Fruit fly (Drosophila melanogaster) whole organism, embryonic: ENCODE results near the gene Ilp7.

Experiments
- Atf6 ChIP-seq: fragments of 200-800 bp; sonication (Bioruptor generic); IDR thresholded peaks from 2 replicates; pipeline ENCODE4 v1.3.6; 2022; ENCODE audit warnings: missing biosample characterization, missing genetic modification characterization
- Blimp-1 ChIP-seq: fragments of 200-800 bp; sonication (Bioruptor generic); optimal IDR thresholded peaks from 3 replicates; lab custom pipeline; 2018; ENCODE audit warnings: missing biosample characterization, missing genetic modification characterization, mild to moderate bottlenecking, moderate library complexity, missing genetic modification reagents
- CG10565 ChIP-seq: fragments of 200-800 bp; sonication (Bioruptor generic); optimal IDR thresholded peaks from 3 replicates; lab custom pipeline; 2016; ENCODE audit warnings: missing biosample characterization, mild to moderate bottlenecking, missing genetic modification characterization
- CG10979 ChIP-seq: fragments of 200-800 bp; sonication (Bioruptor generic); optimal IDR thresholded peaks from 2 replicates; lab custom pipeline; 2018; ENCODE audit warnings: missing biosample characterization, mild to moderate bottlenecking, missing genetic modification characterization, moderate library complexity
- CG11504 ChIP-seq: fragments of 200-800 bp; sonication (Bioruptor generic); optimal IDR thresholded peaks from 3 replicates; lab custom pipeline; 2019; ENCODE audit warnings: missing biosample characterization, mild to moderate bottlenecking, missing genetic modification characterization, moderate library complexity
- CG14710 ChIP-seq: fragments of 200-800 bp; sonication (Bioruptor generic); optimal IDR thresholded peaks from 3 replicates; lab custom pipeline; 2019; ENCODE audit warnings: missing biosample characterization, mild to moderate bottlenecking, missing genetic modification characterization, moderate library complexity
- CG1603 ChIP-seq: fragments of 200-800 bp; sonication (Bioruptor generic); optimal IDR thresholded peaks from 2 replicates; lab custom pipeline; 2019; ENCODE audit warnings: missing biosample characterization, mild to moderate bottlenecking, missing genetic modification characterization, moderate library complexity
- CG17359 ChIP-seq: fragments of 200-800 bp; sonication (Bioruptor generic); optimal IDR thresholded peaks from 3 replicates; lab custom pipeline; 2018; ENCODE audit warnings: missing biosample characterization, mild to moderate bottlenecking, missing genetic modification characterization, moderate library complexity
- CG18262 ChIP-seq: fragments of 200-800 bp; optimal IDR thresholded peaks from 3 replicates; lab custom pipeline; 2019; ENCODE audit warnings: missing biosample characterization, mild to moderate bottlenecking, missing genetic modification characterization, moderate library complexity
- CG2712 ChIP-seq: fragments of 200-800 bp; optimal IDR thresholded peaks from 3 replicates; lab custom pipeline; 2019; ENCODE audit warnings: missing biosample characterization, mild to moderate bottlenecking, missing genetic modification characterization, moderate library complexity
- CG31441 ChIP-seq: fragments of 200-800 bp; sonication (Bioruptor generic); IDR thresholded peaks from 2 replicates; pipeline ENCODE4 v1.3.6; 2022; ENCODE audit warnings: missing biosample characterization, missing genetic modification characterization
- CG4282 ChIP-seq: fragments of 200-800 bp; sonication (Bioruptor generic); optimal IDR thresholded peaks from 2 replicates; lab custom pipeline; 2016; ENCODE audit warnings: missing biosample characterization, missing genetic modification characterization
- Chrac-16 ChIP-seq: fragments of 200-800 bp; sonication (Bioruptor generic); optimal IDR thresholded peaks from 3 replicates; lab custom pipeline; 2016; ENCODE audit warnings: missing biosample characterization, missing genetic modification characterization
- CoRest ChIP-seq: fragments of 200-800 bp; sonication (Bioruptor generic); optimal IDR thresholded peaks from 3 replicates; lab custom pipeline; 2018; ENCODE audit warnings: missing biosample characterization, mild to moderate bottlenecking, missing genetic modification characterization, moderate library complexity
- D ChIP-seq, 2 experiments: fragments of 200-800 bp in 1 of 2; fragments of >200 bp in 1 of 2; sonication (Bioruptor generic) in 1 of 2; optimal IDR thresholded peaks; 2 replicates in 1 of 2; 3 replicates in 1 of 2; lab custom pipeline; 2017; ENCODE audit warnings: mild to moderate bottlenecking in 1 of 2, missing biosample characterization in 1 of 2, missing genetic modification characterization in 1 of 2, missing genetic modification reagents in 1 of 2
- Drgx ChIP-seq: fragments of 200-800 bp; sonication (Bioruptor generic); IDR thresholded peaks from 2 replicates; pipeline ENCODE4 v1.3.6; 2022; ENCODE audit warnings: missing biosample characterization, missing genetic modification characterization
- HLH3B ChIP-seq: fragments of 200-800 bp; sonication (Bioruptor generic); IDR thresholded peaks from 2 replicates; pipeline ENCODE4 v1.3.6; 2022; ENCODE audit warnings: missing biosample characterization, missing genetic modification characterization
- Hey ChIP-seq: fragments of 200-800 bp; sonication (Bioruptor generic); optimal IDR thresholded peaks from 3 replicates; lab custom pipeline; 2018; ENCODE audit warnings: missing biosample characterization, mild to moderate bottlenecking, missing genetic modification characterization
- Med ChIP-seq: fragments of 200-800 bp; sonication (Bioruptor generic); peaks from one replicate; lab custom pipeline; 2016; ENCODE audit warnings: missing biosample characterization, missing genetic modification characterization, mild to moderate bottlenecking, inconsistent platforms, moderate library complexity
- Pdp1 ChIP-seq, 2 experiments: fragments of 200-800 bp; sonication (Bioruptor generic); optimal IDR thresholded peaks; 3 replicates each; lab custom pipeline; 2016; ENCODE audit warnings: missing biosample characterization in 2 of 2, missing genetic modification characterization in 2 of 2, mild to moderate bottlenecking in 1 of 2, moderate library complexity in 1 of 2
- Ptx1 ChIP-seq: fragments of 200-800 bp; sonication (Bioruptor generic); IDR thresholded peaks from 2 replicates; pipeline ENCODE4 v1.3.6; 2022; ENCODE audit warnings: missing biosample characterization, missing genetic modification characterization
- Trl ChIP-seq, 3 experiments: fragments of >200 bp in 2 of 3; fragments of 200-800 bp in 1 of 3; sonication (Bioruptor generic) in 1 of 3; optimal IDR thresholded peaks; 2 replicates in 1 of 3; 3 replicates in 2 of 3; lab custom pipeline; 2016 to 2017; ENCODE audit warnings: missing biosample characterization in 1 of 3, missing genetic modification characterization in 1 of 3
- Xrp1 ChIP-seq: fragments of 200-800 bp; sonication (Bioruptor generic); IDR thresholded peaks from 2 replicates; pipeline ENCODE4 v1.3.6; 2022; ENCODE audit warnings: missing biosample characterization, missing genetic modification characterization
- ab ChIP-seq: fragments of 200-800 bp; sonication (Bioruptor generic); optimal IDR thresholded peaks from 2 replicates; lab custom pipeline; 2016; ENCODE audit warnings: missing biosample characterization, missing genetic modification characterization
- az2 ChIP-seq: fragments of 200-800 bp; sonication (Bioruptor generic); optimal IDR thresholded peaks from 3 replicates; lab custom pipeline; 2016; ENCODE audit warnings: missing biosample characterization, missing genetic modification characterization
- bsh ChIP-seq, 2 experiments: fragments of 200-800 bp; sonication (Bioruptor generic); optimal IDR thresholded peaks; 2 replicates each; lab custom pipeline; 2017 to 2018; ENCODE audit warnings: mild to moderate bottlenecking in 2 of 2, missing biosample characterization in 2 of 2, missing genetic modification characterization in 2 of 2, moderate library complexity in 1 of 2
- cato ChIP-seq: fragments of 200-800 bp; sonication (Bioruptor generic); optimal IDR thresholded peaks from 2 replicates; lab custom pipeline; 2016; ENCODE audit warnings: missing biosample characterization, missing genetic modification characterization, borderline replicate concordance
- cg ChIP-seq: fragments of 200-800 bp; sonication (Bioruptor generic); optimal IDR thresholded peaks from 3 replicates; lab custom pipeline; 2019; ENCODE audit warnings: missing biosample characterization, mild to moderate bottlenecking, missing genetic modification characterization, moderate library complexity
- chif ChIP-seq, 2 experiments: fragments of 200-800 bp; sonication (Bioruptor generic); optimal IDR thresholded peaks; 3 replicates each; lab custom pipeline; 2016; ENCODE audit warnings: missing biosample characterization in 2 of 2, missing genetic modification characterization in 2 of 2
- croc ChIP-seq: fragments of 200-800 bp; sonication (Bioruptor generic); conservative IDR thresholded peaks from 3 replicates; pipeline ENCODE4 v1.3.6; 2022; ENCODE audit warnings: missing biosample characterization, missing genetic modification characterization
- dm ChIP-seq: fragments of 200-800 bp; sonication (Bioruptor generic); optimal IDR thresholded peaks from 3 replicates; lab custom pipeline; 2016; ENCODE audit warnings: missing biosample characterization, missing genetic modification characterization
- dmrt11E ChIP-seq: fragments of 200-800 bp; sonication (Bioruptor generic); optimal IDR thresholded peaks from 3 replicates; lab custom pipeline; 2018; ENCODE audit warnings: missing biosample characterization, mild to moderate bottlenecking, missing genetic modification characterization, moderate library complexity
- fd96Cb ChIP-seq: fragments of 200-800 bp; sonication (Bioruptor generic); optimal IDR thresholded peaks from 2 replicates; lab custom pipeline; 2018; ENCODE audit warnings: missing biosample characterization, mild to moderate bottlenecking, missing genetic modification characterization, moderate library complexity
- gcm ChIP-seq: fragments of 200-800 bp; sonication (Bioruptor generic); optimal IDR thresholded peaks from 2 replicates; lab custom pipeline; 2019; ENCODE audit warnings: missing biosample characterization, mild to moderate bottlenecking, missing genetic modification characterization, moderate library complexity
- gem ChIP-seq: fragments of 200-800 bp; sonication (Bioruptor generic); optimal IDR thresholded peaks from 2 replicates; lab custom pipeline; 2019; ENCODE audit warnings: missing biosample characterization, mild to moderate bottlenecking, missing genetic modification characterization, moderate library complexity
- gsb ChIP-seq: fragments of 200-800 bp; sonication (Bioruptor generic); IDR thresholded peaks from 2 replicates; pipeline ENCODE4 v1.3.6; 2022; ENCODE audit warnings: missing biosample characterization, missing genetic modification characterization
- kni ChIP-seq: fragments of 200-800 bp; sonication (Bioruptor generic); optimal IDR thresholded peaks from 3 replicates; lab custom pipeline; 2017; ENCODE audit warnings: mild to moderate bottlenecking, missing biosample characterization, missing genetic modification reagents, missing genetic modification characterization
- lola ChIP-seq, 3 experiments: fragments of >200 bp in 2 of 3; fragments of 200-800 bp in 1 of 3; sonication (Bioruptor generic) in 1 of 3; optimal IDR thresholded peaks; 2 replicates each; lab custom pipeline; 2017 to 2019; ENCODE audit warnings: missing biosample characterization in 3 of 3, missing genetic modification characterization in 3 of 3, mild to moderate bottlenecking in 1 of 3, moderate library complexity in 1 of 3
- maf-S ChIP-seq: fragments of 200-800 bp; sonication (Bioruptor generic); optimal IDR thresholded peaks from 2 replicates; lab custom pipeline; 2016; ENCODE audit warnings: missing biosample characterization, missing genetic modification characterization
- nerfin-1 ChIP-seq: fragments of 200-800 bp; sonication (Bioruptor generic); optimal IDR thresholded peaks from 3 replicates; lab custom pipeline; 2019; ENCODE audit warnings: missing biosample characterization, mild to moderate bottlenecking, missing genetic modification characterization, moderate library complexity
- phol ChIP-seq: fragments of 200-800 bp; sonication (Bioruptor generic); optimal IDR thresholded peaks from 3 replicates; lab custom pipeline; 2018; ENCODE audit warnings: missing biosample characterization, mild to moderate bottlenecking, missing genetic modification characterization, moderate library complexity
- sd ChIP-seq: fragments of 200-800 bp; sonication (Bioruptor generic); optimal IDR thresholded peaks from 3 replicates; lab custom pipeline; 2018; ENCODE audit warnings: missing biosample characterization, mild to moderate bottlenecking, missing genetic modification characterization, moderate library complexity
- sens ChIP-seq: fragments of 200-800 bp; sonication (Bioruptor generic); peaks from one replicate; lab custom pipeline; 2016; ENCODE audit warnings: missing biosample characterization, missing genetic modification characterization
- tio ChIP-seq: fragments of 200-800 bp; sonication (Bioruptor generic); optimal IDR thresholded peaks from 2 replicates; lab custom pipeline; 2017; ENCODE audit warnings: missing biosample characterization, missing genetic modification characterization, inconsistent platforms
- trh ChIP-seq: fragments of 200-800 bp; sonication (Bioruptor generic); optimal IDR thresholded peaks from 2 replicates; lab custom pipeline; 2016; ENCODE audit warnings: missing biosample characterization, missing genetic modification characterization
- unpg ChIP-seq: fragments of 200-800 bp; sonication (Bioruptor generic); optimal IDR thresholded peaks from 3 replicates; lab custom pipeline; 2018; ENCODE audit warnings: missing biosample characterization, mild to moderate bottlenecking, missing genetic modification characterization, moderate library complexity

Ilp7 gene

DNA sequence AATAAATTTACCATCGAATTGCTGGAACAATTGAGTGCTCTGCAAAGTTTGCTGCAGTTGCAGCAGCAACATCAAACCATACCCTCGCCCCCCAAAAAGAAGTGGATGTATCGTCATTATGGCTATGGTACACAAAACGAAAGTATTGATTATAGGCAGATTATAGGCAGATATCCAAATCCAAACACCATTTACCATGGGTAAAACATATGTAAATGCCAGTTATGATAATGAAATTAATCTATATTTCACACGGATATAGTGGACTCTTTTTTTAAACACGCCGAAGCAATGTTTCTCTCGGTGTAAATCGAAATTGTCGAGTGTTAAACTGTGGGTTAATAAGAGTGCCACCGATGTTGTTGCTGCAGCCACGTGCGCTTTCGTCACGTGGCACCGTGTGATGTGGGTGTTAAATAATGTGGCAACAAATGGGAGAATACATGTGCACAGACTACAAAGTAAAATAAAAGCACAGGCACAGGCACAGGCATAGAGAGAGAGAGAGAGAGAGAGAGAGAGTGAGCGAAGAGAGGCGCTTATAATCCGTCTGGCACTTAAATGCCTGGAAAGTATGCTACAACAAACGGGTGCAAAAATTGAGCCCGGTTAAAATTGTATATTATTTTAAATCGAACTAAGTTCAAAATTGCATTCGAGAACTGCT lies 29.3 kb downstream of the Ilp7 start:
- TF ChIP-seq kni (GFP tag; lab: Kevin White, UChicago) (peak; percentile 42), fd96Cb (tag; lab: Kevin White, UChicago) (peak; percentile 22), D (optimal IDR thresholded peaks at IDR 0.05; lab: Kevin White, UChicago) (no peak), D (GFP tag; optimal IDR thresholded peaks at IDR 0.05; lab: Kevin White, UChicago) (peak; percentile 13), trh (no peak), gsb (no peak), Med (GFP tag; lab: Kevin White, UChicago) (peak; percentile 65), Drgx (GFP tag; lab: Robert Waterston, UW) (no peak; the same call in 1 of the 2 replicates), CG18262 (tag; lab: Kevin White, UChicago) (peak; percentile 43), HLH3B (GFP tag; lab: Robert Waterston, UW) (0 out of 2 replicates have a peak, but pooled peaks have one; percentile 6), cato (no peak), Xrp1 (GFP tag; lab: Robert Waterston, UW) (0 out of 2 replicates have a peak, but pooled peaks have one; percentile 6), CG1603 (peak; percentile 61), Ptx1 (GFP tag; lab: Robert Waterston, UW) (no peak), gem (tag; lab: Kevin White, UChicago) (peak; percentile 44), phol (tag; lab: Kevin White, UChicago) (peak; percentile 25), Pdp1 (GFP tag; optimal IDR thresholded peaks at IDR 0.05; lab: Kevin White, UChicago) (no peak), CG2712 (peak; percentile 37), tio (GFP tag; lab: Kevin White, UChicago) (no peak), sens (GFP tag; lab: Kevin White, UChicago) (peak; percentile 79), croc (GFP tag; lab: Robert Waterston, UW) (no peak), lola (GFP tag; optimal IDR thresholded peaks at IDR 0.05; lab: Kevin White, UChicago) (peak in 1 of 3 experiments; percentile 34), dmrt11E (tag; lab: Kevin White, UChicago) (peak; percentile 18), nerfin-1 (tag; lab: Kevin White, UChicago) (peak; percentile 23), maf-S (GFP tag; lab: Kevin White, UChicago) (no peak), CG10979 (peak; percentile 45), CG11504 (tag; lab: Kevin White, UChicago) (peak; percentile 22), Atf6 (GFP tag; lab: Robert Waterston, UW) (no peak), chif (GFP tag; optimal IDR thresholded peaks at IDR 0.05; lab: Kevin White, UChicago) (peak in 1 of 2 experiments; percentile 8), CG31441 (GFP tag; lab: Robert Waterston, UW) (0 out of 2 replicates have a peak, but pooled peaks have one; percentile 30), CoRest (tag; lab: Kevin White, UChicago) (no peak), cg (GFP tag; lab: Kevin White, UChicago) (peak; percentile 7), CG10565 (GFP tag; lab: Kevin White, UChicago) (no peak), CG17359 (tag; lab: Kevin White, UChicago) (peak; percentile 19), Trl (optimal IDR thresholded peaks at IDR 0.05; lab: Kevin White, UChicago) (peak; percentile 65 to 85), Trl (GFP tag; optimal IDR thresholded peaks at IDR 0.05; lab: Kevin White, UChicago) (no peak), dm (peak; percentile 29), sd (tag; lab: Kevin White, UChicago) (no peak), bsh (GFP tag; optimal IDR thresholded peaks at IDR 0.05; lab: Kevin White, UChicago) (peak in 1 of 2 experiments; percentile 58), ab (GFP tag; lab: Kevin White, UChicago) (no peak), Chrac-16 (GFP tag; lab: Kevin White, UChicago) (peak; percentile 5), CG4282 (GFP tag; lab: Kevin White, UChicago) (no peak), gcm (GFP tag; lab: Kevin White, UChicago) (peak; percentile 5), unpg (GFP tag; lab: Kevin White, UChicago) (peak; percentile 32), Hey (tag; lab: Kevin White, UChicago) (peak; percentile 42), az2 (peak; percentile 12), Blimp-1 (peak; percentile 27), CG14710 (tag; lab: Kevin White, UChicago) (peak; percentile 2)
